Fruit fly (Drosophila melanogaster): ENCODE measurements around the gene Cpr97Ea.

Gene Cpr97Ea

dm6 chr3R:27069810-27070625 is 17.6 kb downstream of the Cpr97Ea start, which contains the start of gene spz:
spz (minus strand) TSS chr3R:27070070.
- TF ChIP-seq gl (tag; optimal IDR thresholded peaks at IDR 0.05) (no peak), CG14655 (GFP tag; optimal IDR thresholded peaks at IDR 0.05) (no peak), CG15710 (tag; optimal IDR thresholded peaks at IDR 0.05) (no peak), CG8159 (tag; optimal IDR thresholded peaks at IDR 0.05) (no peak), CG4496 (GFP tag; IDR thresholded peaks at IDR 0.05) (peak; percentile 69), CG34367 (tag; optimal IDR thresholded peaks at IDR 0.05) (no peak), CG9948 (tag; optimal IDR thresholded peaks at IDR 0.05) (no peak), CG13204 (GFP tag; optimal IDR thresholded peaks at IDR 0.05) (peak; percentile 100), D1 (tag; optimal IDR thresholded peaks at IDR 0.05) (no peak), Ets98B (GFP tag; IDR thresholded peaks at IDR 0.05) (peak; percentile 47; the same call in 1 of the 2 replicates), CG10348 (GFP tag; IDR thresholded peaks at IDR 0.05) (no peak), fd96Ca (GFP tag; IDR thresholded peaks at IDR 0.05) (peak; percentile 54; the same call in 1 of the 3 replicates), CG32121 (GFP tag; IDR thresholded peaks at IDR 0.05) (no peak; the same call in none of the 2 replicates), Snoo (tag; optimal IDR thresholded peaks at IDR 0.05) (no peak), rn (GFP tag; IDR thresholded peaks at IDR 0.05) (no peak), Pif1B (GFP tag; optimal IDR thresholded peaks at IDR 0.05) (peak; percentile 5), CG12605 (GFP tag; IDR thresholded peaks at IDR 0.05) (peak; percentile 38; the same call in 1 of the 2 replicates), EcR (GFP tag; optimal IDR thresholded peaks at IDR 0.05) (peak; percentile 48), CG17806 (tag; optimal IDR thresholded peaks at IDR 0.05) (no peak), Pif1A (GFP tag; optimal IDR thresholded peaks at IDR 0.05) (no peak), CG8301 (tag; optimal IDR thresholded peaks at IDR 0.05) (no peak)

- TF ChIP-seq D1 (tag; optimal IDR thresholded peaks at IDR 0.05), result no peak
- TF ChIP-seq CG12605 (GFP tag; IDR thresholded peaks at IDR 0.05), result peak; percentile 36; the same call in 1 of the 2 replicates
- TF ChIP-seq CG14655 (GFP tag; optimal IDR thresholded peaks at IDR 0.05), result no peak
- TF ChIP-seq CG4496 (GFP tag; IDR thresholded peaks at IDR 0.05), result 0 out of 3 replicates have a peak, but pooled peaks have one; percentile 33
- no peak for TF ChIP-seq EcR (GFP tag; optimal IDR thresholded peaks at IDR 0.05)
- no peak for TF ChIP-seq Pif1B (GFP tag; optimal IDR thresholded peaks at IDR 0.05)
- peak; percentile 26; the same call in 1 of the 2 replicates for TF ChIP-seq Ets98B (GFP tag; IDR thresholded peaks at IDR 0.05)
- TF ChIP-seq CG17806 (tag; optimal IDR thresholded peaks at IDR 0.05), result no peak
- TF ChIP-seq CG15710 (tag; optimal IDR thresholded peaks at IDR 0.05), result no peak
- TF ChIP-seq CG8159 (tag; optimal IDR thresholded peaks at IDR 0.05), result peak; percentile 34
- TF ChIP-seq CG8301 (tag; optimal IDR thresholded peaks at IDR 0.05), result no peak
- peak; percentile 57 for TF ChIP-seq CG34367 (tag; optimal IDR thresholded peaks at IDR 0.05)
- TF ChIP-seq gl (tag; optimal IDR thresholded peaks at IDR 0.05), result peak; percentile 66
- no peak for TF ChIP-seq CG32121 (GFP tag; IDR thresholded peaks at IDR 0.05)
- peak; percentile 33; the same call in 1 of the 3 replicates for TF ChIP-seq fd96Ca (GFP tag; IDR thresholded peaks at IDR 0.05)
- no peak for TF ChIP-seq CG10348 (GFP tag; IDR thresholded peaks at IDR 0.05)
- TF ChIP-seq rn (GFP tag; IDR thresholded peaks at IDR 0.05), result no peak
- TF ChIP-seq CG13204 (GFP tag; optimal IDR thresholded peaks at IDR 0.05), result no peak
- TF ChIP-seq Pif1A (GFP tag; optimal IDR thresholded peaks at IDR 0.05), result peak; percentile 44
- no peak for TF ChIP-seq CG9948 (tag; optimal IDR thresholded peaks at IDR 0.05)
- no peak for TF ChIP-seq Snoo (tag; optimal IDR thresholded peaks at IDR 0.05)
These were observed 18.4 kb downstream of the Cpr97Ea start for dm6 chr3R:27069201-27069600.

- no peak for TF ChIP-seq fd96Ca (GFP tag; IDR thresholded peaks at IDR 0.05)
- TF ChIP-seq rn (GFP tag; IDR thresholded peaks at IDR 0.05), result no peak
- TF ChIP-seq CG17806 (tag; optimal IDR thresholded peaks at IDR 0.05), result no peak
- TF ChIP-seq CG8159 (tag; optimal IDR thresholded peaks at IDR 0.05), result no peak
- TF ChIP-seq CG9948 (tag; optimal IDR thresholded peaks at IDR 0.05), result no peak
- no peak for TF ChIP-seq CG14655 (GFP tag; optimal IDR thresholded peaks at IDR 0.05)
- no peak for TF ChIP-seq Ets98B (GFP tag; IDR thresholded peaks at IDR 0.05)
- no peak for TF ChIP-seq EcR (GFP tag; optimal IDR thresholded peaks at IDR 0.05)
- no peak for TF ChIP-seq CG32121 (GFP tag; IDR thresholded peaks at IDR 0.05)
These were observed 20.2 kb downstream of the Cpr97Ea start for dm6 chr3R:27067362-27067761.

- TF ChIP-seq CG13204 (GFP tag; optimal IDR thresholded peaks at IDR 0.05), result no peak
- TF ChIP-seq Ets98B (GFP tag; IDR thresholded peaks at IDR 0.05), result no peak
- TF ChIP-seq CG12605 (GFP tag; IDR thresholded peaks at IDR 0.05), result no peak
- no peak for TF ChIP-seq Snoo (tag; optimal IDR thresholded peaks at IDR 0.05)
- TF ChIP-seq Pif1B (GFP tag; optimal IDR thresholded peaks at IDR 0.05), result no peak
- no peak for TF ChIP-seq CG9948 (tag; optimal IDR thresholded peaks at IDR 0.05)
- no peak for TF ChIP-seq CG8159 (tag; optimal IDR thresholded peaks at IDR 0.05)
- no peak for TF ChIP-seq EcR (GFP tag; optimal IDR thresholded peaks at IDR 0.05)
- TF ChIP-seq CG14655 (GFP tag; optimal IDR thresholded peaks at IDR 0.05), result no peak
- TF ChIP-seq rn (GFP tag; IDR thresholded peaks at IDR 0.05), result no peak
These were observed 22.4 kb downstream of the Cpr97Ea start, which contains the start of gene CG43935 for dm6 chr3R:27065136-27065535. CG43935 (plus strand) TSS chr3R:27065436.

- TF ChIP-seq CG17806 (tag; optimal IDR thresholded peaks at IDR 0.05), result no peak
- no peak for TF ChIP-seq CG10348 (GFP tag; IDR thresholded peaks at IDR 0.05)
- TF ChIP-seq CG34367 (tag; optimal IDR thresholded peaks at IDR 0.05), result no peak
- TF ChIP-seq Ets98B (GFP tag; IDR thresholded peaks at IDR 0.05), result no peak
- no peak for TF ChIP-seq CG4496 (GFP tag; IDR thresholded peaks at IDR 0.05)
- TF ChIP-seq Pif1B (GFP tag; optimal IDR thresholded peaks at IDR 0.05), result no peak
- no peak for TF ChIP-seq CG15710 (tag; optimal IDR thresholded peaks at IDR 0.05)
These were observed 23.5 kb downstream of the Cpr97Ea start, which contains the start of gene Nep5 for dm6 chr3R:27064099-27064498. Nep5 (minus strand) TSS chr3R:27064199.

All from whole organism, pupa.